Fruit fly (Drosophila melanogaster) whole organism, embryonic: ENCODE measurements around the gene fusl.
A peak's percentile ranks its signal among the peaks of the same experiment; 100 is the strongest.

Experiments used
- ATbp ChIP-seq: fragments of 200-800 bp; sonication (Bioruptor generic); optimal IDR thresholded peaks from 2 replicates; lab custom pipeline; 2017; ENCODE audit warnings: missing biosample characterization, mild to moderate bottlenecking, missing genetic modification characterization, missing genetic modification reagents
- CG1024 ChIP-seq: fragments of 200-800 bp; sonication (Bioruptor generic); IDR thresholded peaks from 2 replicates; pipeline ENCODE4 v1.3.6; 2022; ENCODE audit warnings: missing biosample characterization, missing genetic modification characterization
- CG10431 ChIP-seq: fragments of 200-800 bp; sonication (Bioruptor generic); optimal IDR thresholded peaks from 3 replicates; lab custom pipeline; 2018; ENCODE audit warnings: missing biosample characterization, mild to moderate bottlenecking, missing genetic modification characterization
- CG11247 ChIP-seq: fragments of 200-800 bp; sonication (Bioruptor generic); IDR thresholded peaks from 2 replicates; pipeline ENCODE4 v1.3.6; 2022; ENCODE audit warnings: missing biosample characterization, missing genetic modification characterization
- CG12071 ChIP-seq: fragments of 200-800 bp; sonication (Bioruptor generic); optimal IDR thresholded peaks from 3 replicates; lab custom pipeline; 2018; ENCODE audit warnings: missing biosample characterization, mild to moderate bottlenecking, missing genetic modification characterization
- CG12769 ChIP-seq: fragments of 200-800 bp; sonication (Bioruptor generic); optimal IDR thresholded peaks from 2 replicates; lab custom pipeline; 2019; ENCODE audit warnings: missing biosample characterization, mild to moderate bottlenecking, missing genetic modification characterization, moderate library complexity
- CG12942 ChIP-seq: fragments of 200-800 bp; sonication (Bioruptor generic); optimal IDR thresholded peaks from 3 replicates; lab custom pipeline; 2016; ENCODE audit warnings: missing biosample characterization, missing genetic modification characterization
- CG18619 ChIP-seq: fragments of 200-800 bp; sonication (Bioruptor generic); optimal IDR thresholded peaks from 3 replicates; lab custom pipeline; 2017; ENCODE audit warnings: missing biosample characterization, mild to moderate bottlenecking, missing genetic modification characterization
- CG2202 ChIP-seq: fragments of 200-800 bp; sonication (Bioruptor generic); optimal IDR thresholded peaks from 2 replicates; lab custom pipeline; 2018; ENCODE audit warnings: missing biosample characterization, mild to moderate bottlenecking, missing genetic modification characterization
- CG2889 ChIP-seq: fragments of 200-800 bp; sonication (Bioruptor generic); IDR thresholded peaks from 3 replicates; pipeline ENCODE4 v1.3.6; 2022; ENCODE audit warnings: missing biosample characterization, missing genetic modification characterization
- CG30020 ChIP-seq: fragments of 200-800 bp; optimal IDR thresholded peaks from 2 replicates; lab custom pipeline; 2019; ENCODE audit warnings: missing biosample characterization, mild to moderate bottlenecking, missing genetic modification characterization, moderate library complexity
- CG42726 ChIP-seq: fragments of 200-800 bp; sonication (Bioruptor generic); IDR thresholded peaks from 2 replicates; pipeline ENCODE4 v1.3.6; 2022; ENCODE audit warnings: missing biosample characterization, missing genetic modification characterization; ENCODE audit not compliant: partially characterized antibody
- CG4707 ChIP-seq: fragments of 200-800 bp; sonication (Bioruptor generic); optimal IDR thresholded peaks from 2 replicates; lab custom pipeline; 2018; ENCODE audit warnings: missing biosample characterization, mild to moderate bottlenecking, missing genetic modification characterization, moderate library complexity
- CG5180 ChIP-seq: fragments of 200-800 bp; sonication (Bioruptor generic); optimal IDR thresholded peaks from 3 replicates; lab custom pipeline; 2017; ENCODE audit warnings: missing biosample characterization, missing genetic modification characterization, mild to moderate bottlenecking, moderate library complexity, missing genetic modification reagents
- CG6272 ChIP-seq: fragments of 200-800 bp; sonication (Bioruptor generic); IDR thresholded peaks from 2 replicates; pipeline ENCODE4 v1.3.6; 2022; ENCODE audit warnings: missing biosample characterization, missing genetic modification characterization
- CG7271 ChIP-seq: fragments of 200-800 bp; sonication (Bioruptor generic); optimal IDR thresholded peaks from 2 replicates; lab custom pipeline; 2018; ENCODE audit warnings: missing biosample characterization, mild to moderate bottlenecking, missing genetic modification characterization, moderate library complexity
- CG7963 ChIP-seq: fragments of 200-800 bp; sonication (Bioruptor generic); IDR thresholded peaks from 3 replicates; pipeline ENCODE4 v1.3.6; 2022; ENCODE audit warnings: missing biosample characterization, missing genetic modification characterization; ENCODE audit not compliant: partially characterized antibody
- CG8359 ChIP-seq: fragments of 200-800 bp; sonication (Bioruptor generic); optimal IDR thresholded peaks from 2 replicates; lab custom pipeline; 2017; ENCODE audit warnings: missing biosample characterization, mild to moderate bottlenecking, missing genetic modification characterization, borderline replicate concordance
- CG9817 ChIP-seq: fragments of 200-800 bp; sonication (Bioruptor generic); optimal IDR thresholded peaks from 2 replicates; lab custom pipeline; 2018; ENCODE audit warnings: missing biosample characterization, mild to moderate bottlenecking, missing genetic modification characterization, moderate library complexity
- Deaf1 ChIP-seq: fragments of 200-800 bp; optimal IDR thresholded peaks from 3 replicates; lab custom pipeline; 2019; ENCODE audit warnings: missing biosample characterization, mild to moderate bottlenecking, missing genetic modification characterization, moderate library complexity
- Eip74EF ChIP-seq, 2 experiments: fragments of 200-800 bp in 1 of 2; fragments of >200 bp in 1 of 2; sonication (Bioruptor generic) in 1 of 2; optimal IDR thresholded peaks; 2 replicates each; lab custom pipeline; 2017 to 2019; ENCODE audit warnings: missing biosample characterization in 2 of 2, missing genetic modification characterization in 2 of 2, mild to moderate bottlenecking in 1 of 2, moderate library complexity in 1 of 2
- Ets65A ChIP-seq: fragments of 200-800 bp; sonication (Bioruptor generic); peaks from one replicate; lab custom pipeline; 2016; ENCODE audit warnings: missing biosample characterization, missing genetic modification characterization
- HLH4C ChIP-seq: fragments of 200-800 bp; sonication (Bioruptor generic); IDR thresholded peaks from 3 replicates; pipeline ENCODE4 v1.3.6; 2022; ENCODE audit warnings: missing biosample characterization, missing genetic modification characterization; ENCODE audit not compliant: partially characterized antibody
- Meics ChIP-seq: fragments of 200-800 bp; sonication (Bioruptor generic); optimal IDR thresholded peaks from 2 replicates; lab custom pipeline; 2017; ENCODE audit warnings: missing biosample characterization, mild to moderate bottlenecking, missing genetic modification characterization
- Oli ChIP-seq: fragments of 200-800 bp; sonication (Bioruptor generic); optimal IDR thresholded peaks from 2 replicates; lab custom pipeline; 2018; ENCODE audit warnings: missing biosample characterization, mild to moderate bottlenecking, missing genetic modification characterization, moderate library complexity
- Poxn ChIP-seq: fragments of 200-800 bp; sonication (Bioruptor generic); IDR thresholded peaks from 2 replicates; pipeline ENCODE4 v1.3.6; 2022; ENCODE audit warnings: missing biosample characterization, missing genetic modification characterization
- Side ChIP-seq: fragments of 200-800 bp; sonication (Bioruptor generic); optimal IDR thresholded peaks from 2 replicates; lab custom pipeline; 2016; ENCODE audit warnings: missing biosample characterization, missing genetic modification characterization
- Sox102F ChIP-seq: fragments of 200-800 bp; sonication (Bioruptor generic); optimal IDR thresholded peaks from 2 replicates; lab custom pipeline; 2018; ENCODE audit warnings: missing biosample characterization, mild to moderate bottlenecking, missing genetic modification characterization, moderate library complexity
- Sry-δ ChIP-seq: fragments of 200-800 bp; sonication (Bioruptor generic); optimal IDR thresholded peaks from 2 replicates; lab custom pipeline; 2016; ENCODE audit warnings: missing biosample characterization, missing genetic modification characterization
- Xrp1 ChIP-seq: fragments of 200-800 bp; sonication (Bioruptor generic); IDR thresholded peaks from 2 replicates; pipeline ENCODE4 v1.3.6; 2022; ENCODE audit warnings: missing biosample characterization, missing genetic modification characterization
- bsh ChIP-seq, 2 experiments: fragments of 200-800 bp; sonication (Bioruptor generic); optimal IDR thresholded peaks; 2 replicates each; lab custom pipeline; 2017 to 2018; ENCODE audit warnings: mild to moderate bottlenecking in 2 of 2, missing biosample characterization in 2 of 2, missing genetic modification characterization in 2 of 2, moderate library complexity in 1 of 2
- chif ChIP-seq, 2 experiments: fragments of 200-800 bp; sonication (Bioruptor generic); optimal IDR thresholded peaks; 3 replicates each; lab custom pipeline; 2016; ENCODE audit warnings: missing biosample characterization in 2 of 2, missing genetic modification characterization in 2 of 2
- crol ChIP-seq: fragments of 200-800 bp; sonication (Bioruptor generic); IDR thresholded peaks from 2 replicates; pipeline ENCODE4 v1.3.6; 2022; ENCODE audit warnings: missing biosample characterization, missing genetic modification characterization
- ems ChIP-seq: fragments of 200-800 bp; sonication (Bioruptor generic); optimal IDR thresholded peaks from 3 replicates; lab custom pipeline; 2016; ENCODE audit warnings: missing biosample characterization, missing genetic modification characterization
- ewg ChIP-seq: fragments of 200-800 bp; sonication (Bioruptor generic); optimal IDR thresholded peaks from 3 replicates; lab custom pipeline; 2017; ENCODE audit warnings: mild to moderate bottlenecking, missing biosample characterization, missing genetic modification reagents, missing genetic modification characterization
- gfzf ChIP-seq: fragments of 200-800 bp; sonication (Bioruptor generic); optimal IDR thresholded peaks from 2 replicates; lab custom pipeline; 2016; ENCODE audit warnings: missing biosample characterization, mild to moderate bottlenecking, missing genetic modification characterization, moderate library complexity
- grn ChIP-seq: fragments of 200-800 bp; sonication (Bioruptor generic); optimal IDR thresholded peaks from 3 replicates; lab custom pipeline; 2017; ENCODE audit warnings: missing biosample characterization, missing genetic modification characterization
- gsb-n ChIP-seq: fragments of 200-800 bp; sonication (Bioruptor generic); optimal IDR thresholded peaks from 3 replicates; lab custom pipeline; 2018; ENCODE audit warnings: missing biosample characterization, mild to moderate bottlenecking, missing genetic modification characterization
- her ChIP-seq: fragments of 200-800 bp; sonication (Bioruptor generic); optimal IDR thresholded peaks from 2 replicates; lab custom pipeline; 2016; ENCODE audit warnings: missing biosample characterization, missing genetic modification characterization
- ind ChIP-seq: fragments of 200-800 bp; sonication (Bioruptor generic); optimal IDR thresholded peaks from 3 replicates; lab custom pipeline; 2016; ENCODE audit warnings: missing biosample characterization, missing genetic modification characterization
- jumu ChIP-seq: fragments of 200-800 bp; sonication (Bioruptor generic); optimal IDR thresholded peaks from 3 replicates; lab custom pipeline; 2016; ENCODE audit warnings: missing biosample characterization, missing genetic modification characterization
- kay ChIP-seq: fragments of 200-800 bp; sonication (Bioruptor generic); optimal IDR thresholded peaks from 2 replicates; lab custom pipeline; 2016; ENCODE audit warnings: missing biosample characterization, missing genetic modification characterization
- nerfin-1 ChIP-seq: fragments of 200-800 bp; sonication (Bioruptor generic); optimal IDR thresholded peaks from 3 replicates; lab custom pipeline; 2019; ENCODE audit warnings: missing biosample characterization, mild to moderate bottlenecking, missing genetic modification characterization, moderate library complexity
- org-1 ChIP-seq: fragments of 200-800 bp; sonication (Bioruptor generic); optimal IDR thresholded peaks from 2 replicates; lab custom pipeline; 2017; ENCODE audit warnings: missing biosample characterization, missing genetic modification characterization
- peb ChIP-seq: fragments of 200-800 bp; sonication (Bioruptor generic); IDR thresholded peaks from 2 replicates; pipeline ENCODE4 v1.3.6; 2022; ENCODE audit warnings: missing biosample characterization, missing genetic modification characterization
- sens ChIP-seq: fragments of 200-800 bp; sonication (Bioruptor generic); peaks from one replicate; lab custom pipeline; 2016; ENCODE audit warnings: missing biosample characterization, missing genetic modification characterization
- slbo ChIP-seq: fragments of 200-800 bp; sonication (Bioruptor generic); IDR thresholded peaks from 2 replicates; pipeline ENCODE4 v1.3.6; 2022; ENCODE audit warnings: missing biosample characterization, missing genetic modification characterization
- stc ChIP-seq: fragments of 200-800 bp; sonication (Bioruptor generic); IDR thresholded peaks from 2 replicates; pipeline ENCODE4 v1.3.6; 2022; ENCODE audit warnings: missing biosample characterization, missing genetic modification characterization
- trh ChIP-seq: fragments of 200-800 bp; sonication (Bioruptor generic); optimal IDR thresholded peaks from 2 replicates; lab custom pipeline; 2016; ENCODE audit warnings: missing biosample characterization, missing genetic modification characterization
- zen2 ChIP-seq: fragments of 200-800 bp; sonication (Bioruptor generic); IDR thresholded peaks from 3 replicates; pipeline ENCODE4 v1.3.6; 2022; ENCODE audit warnings: missing biosample characterization, missing genetic modification characterization; ENCODE audit not compliant: partially characterized antibody

fusl gene

dm6 chr2L:5338024-5338720, at the start of gene fusl (continued):
- TF ChIP-seq trh (GFP tag; lab: Kevin White, UChicago) = no peak
- no peak for TF ChIP-seq CG10431 (GFP tag; lab: Kevin White, UChicago)
- peak; percentile 99 for TF ChIP-seq CG8359
- no peak for TF ChIP-seq nerfin-1 (tag; lab: Kevin White, UChicago)
- TF ChIP-seq Eip74EF (GFP tag; optimal IDR thresholded peaks at IDR 0.05; lab: Kevin White, UChicago) = peak in 1 of 2 experiments; percentile 7
- no peak for TF ChIP-seq Xrp1
- TF ChIP-seq slbo (GFP tag; lab: Robert Waterston, UW) = no peak
- no peak for TF ChIP-seq her (GFP tag; lab: Kevin White, UChicago)
- TF ChIP-seq Poxn (GFP tag; lab: Robert Waterston, UW) = no peak
- peak; percentile 28 for TF ChIP-seq CG2202
- TF ChIP-seq HLH4C (GFP tag; lab: Robert Waterston, UW) = no peak
- TF ChIP-seq jumu (GFP tag; lab: Kevin White, UChicago) = no peak
- peak; percentile 70 for TF ChIP-seq sens (GFP tag; lab: Kevin White, UChicago)
- no peak for TF ChIP-seq stc (GFP tag; lab: Robert Waterston, UW)
- no peak for TF ChIP-seq peb
- TF ChIP-seq CG9817 (tag; lab: Kevin White, UChicago) = no peak
- TF ChIP-seq Sox102F (GFP tag; lab: Kevin White, UChicago) = no peak
- no peak for TF ChIP-seq CG2889
- TF ChIP-seq CG30020 (tag; lab: Kevin White, UChicago) = no peak
- no peak for TF ChIP-seq CG12942 (GFP tag; lab: Kevin White, UChicago)
- no peak for TF ChIP-seq CG7963 (GFP tag; lab: Robert Waterston, UW)
- no peak for TF ChIP-seq gsb-n
- TF ChIP-seq Sry-δ (GFP tag; lab: Kevin White, UChicago) = no peak
- TF ChIP-seq gfzf (GFP tag; lab: Kevin White, UChicago) = no peak
- no peak for TF ChIP-seq CG11247 (GFP tag; lab: Robert Waterston, UW)
- peak in 1 of 2 experiments; percentile 18 for TF ChIP-seq bsh (GFP tag; optimal IDR thresholded peaks at IDR 0.05; lab: Kevin White, UChicago)
- no peak for TF ChIP-seq Oli (tag; lab: Kevin White, UChicago)
- TF ChIP-seq CG6272 (GFP tag; lab: Robert Waterston, UW) = no peak
- TF ChIP-seq org-1 (GFP tag; lab: Kevin White, UChicago) = no peak
- TF ChIP-seq CG12769 (tag; lab: Kevin White, UChicago) = peak; percentile 22
- TF ChIP-seq CG4707 (GFP tag; lab: Kevin White, UChicago) = peak; percentile 21
- peak; percentile 8 for TF ChIP-seq CG5180
- TF ChIP-seq Side = no peak
- TF ChIP-seq CG1024 (GFP tag; lab: Robert Waterston, UW) = 0 out of 2 replicates have a peak, but pooled peaks have one; percentile 25
- no peak for TF ChIP-seq ind (GFP tag; lab: Kevin White, UChicago)
- no peak for TF ChIP-seq chif (GFP tag; optimal IDR thresholded peaks at IDR 0.05; lab: Kevin White, UChicago)
- TF ChIP-seq Deaf1 (tag; lab: Kevin White, UChicago) = peak; percentile 89
- TF ChIP-seq ATbp (GFP tag; lab: Kevin White, UChicago) = peak; percentile 54
- TF ChIP-seq grn (GFP tag; lab: Kevin White, UChicago) = peak; percentile 44
- no peak for TF ChIP-seq CG7271 (tag; lab: Kevin White, UChicago)
- no peak for TF ChIP-seq crol (GFP tag; lab: Robert Waterston, UW)
- TF ChIP-seq zen2 = no peak
- no peak for TF ChIP-seq Ets65A (GFP tag; lab: Kevin White, UChicago)
- TF ChIP-seq ewg = no peak
- TF ChIP-seq CG18619 (GFP tag; lab: Kevin White, UChicago) = no peak
- TF ChIP-seq ems (GFP tag; lab: Kevin White, UChicago) = no peak
- no peak for TF ChIP-seq Meics
- no peak for TF ChIP-seq CG12071 (GFP tag; lab: Kevin White, UChicago)
- no peak for TF ChIP-seq kay (GFP tag; lab: Kevin White, UChicago)
- TF ChIP-seq CG42726 = no peak
